Worm (Caenorhabditis elegans) whole organism, dauer: Measurements from ENCODE around the gene T05C12.15.

Experiments
- unc-62 ChIP-seq: sonication (generic microtip); optimal IDR thresholded peaks from 2 replicates; lab custom pipeline; 2017; ENCODE audit warnings: missing biosample characterization, missing genetic modification reagents, missing genetic modification characterization

The T05C12.15 gene

DNA sequence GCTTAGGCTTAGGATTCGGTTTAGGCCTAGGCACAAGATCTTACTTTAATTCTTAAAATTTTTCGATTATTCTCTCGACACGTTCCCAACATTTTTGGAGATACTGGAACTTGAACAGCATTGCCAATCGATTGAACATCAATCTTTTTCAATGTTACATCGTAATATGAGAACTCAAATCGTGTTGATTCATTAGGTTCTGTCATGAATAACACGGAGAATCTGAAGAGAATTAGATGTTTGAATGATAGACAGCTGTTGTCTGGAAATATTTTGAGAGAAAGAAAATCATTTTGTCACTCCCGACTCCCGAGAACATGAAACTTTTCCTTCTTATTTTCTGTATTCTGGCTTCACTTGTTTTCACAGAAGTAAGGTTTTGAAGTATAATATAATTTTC is at the start of gene T05C12.15:
Gene T05C12.15, plus strand, starts transcription at position 301 of the 400 bp plus-strand sequence.
- no peak for TF ChIP-seq unc-62 (GFP tag; lab: Kevin White, UChicago)

DNA sequence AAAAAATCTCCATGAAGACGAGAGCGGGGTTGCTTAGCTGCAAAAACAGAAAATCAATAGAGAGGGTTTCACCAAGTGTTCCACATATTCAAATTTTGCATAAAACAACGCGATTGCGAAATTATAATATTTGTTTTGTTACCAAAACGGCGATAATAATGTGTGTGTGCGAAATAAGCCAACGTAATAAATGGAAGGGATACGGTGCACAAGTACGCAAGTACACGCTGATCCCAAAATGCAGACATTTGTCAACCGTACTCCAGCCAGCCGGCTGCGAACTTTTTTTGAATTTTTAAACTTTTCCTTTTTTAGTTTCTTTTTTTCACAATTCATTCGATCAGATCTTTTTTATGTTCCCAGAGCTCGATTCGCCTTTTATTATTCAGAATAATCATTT is 44.5 kb upstream of the T05C12.15 start, which contains the start of gene ire-1:
Gene ire-1, minus strand, starts transcription at position 44 of the 400 bp plus-strand sequence.
- no peak for TF ChIP-seq unc-62 (GFP tag; lab: Kevin White, UChicago)

DNA sequence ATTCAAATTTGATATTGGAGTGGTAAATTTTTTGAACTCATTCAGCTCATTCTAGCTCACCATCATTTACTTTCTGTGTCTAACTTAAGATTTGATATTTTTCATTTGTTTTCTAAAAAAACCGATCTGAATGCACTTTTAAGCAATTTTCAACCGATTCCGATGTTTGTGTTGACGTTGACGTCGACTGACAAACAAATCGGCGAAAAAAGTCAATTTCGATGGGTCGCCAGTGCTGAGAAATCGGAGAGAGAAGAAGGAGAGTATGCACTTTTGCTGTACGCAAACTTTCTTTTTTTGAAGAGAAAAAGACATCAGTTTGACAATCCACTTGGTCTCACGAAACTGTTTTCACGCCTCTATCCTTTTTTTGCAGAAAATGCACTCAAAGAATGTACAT is 43.9 kb upstream of the T05C12.15 start:
- no peak for TF ChIP-seq unc-62 (GFP tag; lab: Kevin White, UChicago)

DNA sequence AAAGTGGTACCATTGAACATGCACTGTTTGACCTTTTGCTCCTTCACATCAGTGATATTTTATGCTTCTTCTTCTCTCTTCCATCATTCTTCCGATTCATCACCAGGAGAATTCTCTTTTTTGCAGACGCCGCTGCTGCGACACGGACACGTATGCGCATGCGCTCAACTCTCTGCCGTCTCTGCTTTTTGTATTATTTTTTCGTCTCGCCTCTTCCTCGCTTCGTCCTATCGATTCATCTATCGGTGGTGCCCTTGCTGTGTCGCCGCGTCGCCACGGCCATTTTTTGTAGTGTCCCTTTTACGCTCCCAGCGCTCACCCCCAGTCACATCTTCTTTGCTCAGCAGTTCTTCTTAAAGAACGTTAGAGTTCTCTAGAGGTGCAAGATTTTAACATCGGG is 43.3 kb upstream of the T05C12.15 start:
- no peak for TF ChIP-seq unc-62 (GFP tag; lab: Kevin White, UChicago)

DNA sequence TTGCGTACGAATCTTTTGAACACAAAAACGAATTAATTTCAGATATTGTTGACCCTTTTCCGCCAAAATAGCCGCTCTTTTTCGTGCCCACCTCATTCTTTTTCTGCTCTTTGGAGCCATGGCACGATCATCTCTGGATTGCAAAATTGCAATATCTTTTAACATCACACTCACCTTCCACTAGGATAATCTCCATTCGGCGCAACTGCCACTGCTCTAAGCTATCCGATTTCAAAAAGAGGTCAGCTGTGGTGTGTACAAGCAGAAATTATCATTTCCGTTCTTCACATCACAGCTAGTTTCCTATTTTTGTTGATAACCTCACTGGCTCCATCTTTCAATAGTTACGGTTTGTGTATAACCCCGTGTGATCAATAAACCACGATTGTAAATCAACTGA is 42.8 kb upstream of the T05C12.15 start:
- no peak for TF ChIP-seq unc-62 (GFP tag; lab: Kevin White, UChicago)

DNA sequence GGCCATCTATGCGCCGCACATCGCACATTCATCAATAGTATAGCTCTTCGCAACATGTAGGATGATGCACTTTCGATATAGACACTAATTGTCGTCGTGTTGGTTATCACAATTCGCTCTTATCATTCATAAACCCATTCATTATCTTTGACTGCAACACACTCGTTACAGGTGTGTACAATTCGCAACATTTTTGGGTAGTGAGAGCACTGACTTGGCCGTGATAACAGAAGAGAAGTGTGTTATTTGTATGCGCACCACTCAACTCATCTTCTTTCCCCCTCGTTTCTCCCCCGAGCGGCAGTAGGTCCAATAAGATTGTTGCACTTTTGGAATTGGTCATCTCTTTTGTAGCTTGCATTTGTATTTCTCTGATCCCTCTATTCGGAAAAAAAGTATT is 42.1 kb upstream of the T05C12.15 start:
- no peak for TF ChIP-seq unc-62 (GFP tag; lab: Kevin White, UChicago)

DNA sequence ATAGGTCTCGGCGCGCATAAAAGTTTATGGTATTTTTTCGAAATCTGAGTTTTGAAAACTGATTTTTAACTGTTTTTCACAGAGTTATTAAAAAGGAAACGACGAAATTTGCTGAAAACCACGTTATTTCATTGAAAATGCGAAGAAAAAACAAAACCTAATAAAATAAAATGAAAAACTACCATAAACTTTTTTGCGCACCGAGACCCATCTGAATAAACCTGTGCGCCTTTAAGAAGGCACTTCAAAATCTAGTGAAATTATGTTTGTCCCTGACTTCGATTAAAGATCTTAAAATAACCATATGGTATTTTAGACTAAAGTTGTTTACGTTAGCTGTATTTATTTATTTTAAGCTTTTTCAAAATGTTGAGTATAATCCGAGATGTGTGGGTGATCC is 41.6 kb upstream of the T05C12.15 start:
- TF ChIP-seq unc-62 (GFP tag; lab: Kevin White, UChicago), result no peak

DNA sequence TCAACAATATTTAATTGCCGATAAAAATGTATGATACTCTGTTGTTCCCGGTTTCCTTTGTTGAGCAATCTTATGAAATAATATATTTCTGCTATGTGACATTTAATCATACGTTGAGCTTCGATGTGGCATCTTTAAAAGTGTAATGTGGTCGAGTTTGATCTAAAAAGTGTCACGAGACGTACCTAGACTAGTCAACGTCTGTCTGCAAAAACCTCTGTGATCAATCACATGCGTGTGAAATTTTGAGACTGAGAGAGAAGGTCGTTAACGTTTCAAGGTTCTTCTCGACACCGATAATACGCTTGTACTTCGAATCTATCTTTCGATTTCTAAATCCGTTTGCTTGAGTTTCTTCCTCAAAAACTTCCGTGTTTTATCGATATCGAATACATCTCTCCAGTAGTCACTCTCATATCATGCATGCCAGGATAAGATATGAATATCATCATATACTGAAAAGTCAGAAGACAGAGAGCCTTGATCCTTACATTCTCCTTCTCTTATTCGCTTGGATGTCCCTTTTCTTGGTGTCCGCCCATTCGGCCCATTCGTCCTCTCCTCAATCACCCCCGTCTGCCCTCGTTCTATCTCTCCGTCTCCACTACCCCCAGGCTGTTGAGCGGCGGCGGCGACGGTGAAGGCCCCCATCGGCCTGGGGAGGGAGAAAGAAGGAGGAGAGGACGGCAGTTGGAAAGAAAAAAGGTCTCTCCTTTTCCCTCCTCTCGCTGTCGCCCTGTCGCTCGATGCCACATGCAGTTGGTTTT is 40.9 kb upstream of the T05C12.15 start:
- TF ChIP-seq unc-62 (GFP tag; lab: Kevin White, UChicago), result no peak

DNA sequence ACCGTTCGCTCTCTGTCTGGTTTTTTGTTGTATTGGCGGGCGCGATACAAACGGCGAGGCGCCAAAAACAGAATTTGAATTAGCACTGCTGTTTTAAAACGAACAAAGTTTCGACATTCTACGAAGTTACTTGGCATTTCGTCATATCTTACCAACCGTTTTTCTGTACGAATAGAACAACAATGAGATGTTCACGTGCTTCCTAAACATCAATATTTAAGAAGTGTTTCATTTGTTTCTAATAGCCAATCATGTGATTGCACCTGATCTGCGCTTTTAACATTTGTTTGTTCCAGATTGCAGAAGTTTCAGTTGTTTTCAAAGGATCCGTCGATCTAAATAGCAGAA is 40.4 kb upstream of the T05C12.15 start:
- TF ChIP-seq unc-62 (GFP tag; lab: Kevin White, UChicago), result no peak

DNA sequence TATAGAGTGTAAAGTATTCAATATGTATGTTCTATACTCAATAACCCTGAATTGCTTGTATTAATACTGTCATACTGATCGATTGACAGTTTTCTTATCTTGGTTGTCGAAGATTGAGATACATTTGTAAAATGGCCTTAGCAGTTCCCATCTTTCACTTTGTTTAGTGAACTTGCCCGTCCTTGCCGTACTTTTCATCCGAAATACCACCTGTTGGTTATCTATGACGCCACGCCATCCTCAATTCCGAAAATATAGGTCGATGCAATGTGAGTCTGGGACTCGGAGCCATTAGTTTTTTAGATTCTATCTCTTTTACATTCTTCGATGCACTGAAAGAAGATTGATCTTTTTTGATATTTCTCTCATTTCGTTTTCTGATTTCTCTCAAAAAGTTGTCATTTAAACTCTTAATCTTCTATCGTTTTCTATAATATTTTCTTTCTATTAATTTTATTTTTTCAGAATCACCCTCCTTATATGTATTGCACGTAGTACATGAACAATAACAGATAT is 39.8 kb upstream of the T05C12.15 start, which contains the start of gene ulp-4:
Gene ulp-4, plus strand, starts transcription at position 466 of the 516 bp plus-strand sequence.
- TF ChIP-seq unc-62 (GFP tag; lab: Kevin White, UChicago), result no peak

DNA sequence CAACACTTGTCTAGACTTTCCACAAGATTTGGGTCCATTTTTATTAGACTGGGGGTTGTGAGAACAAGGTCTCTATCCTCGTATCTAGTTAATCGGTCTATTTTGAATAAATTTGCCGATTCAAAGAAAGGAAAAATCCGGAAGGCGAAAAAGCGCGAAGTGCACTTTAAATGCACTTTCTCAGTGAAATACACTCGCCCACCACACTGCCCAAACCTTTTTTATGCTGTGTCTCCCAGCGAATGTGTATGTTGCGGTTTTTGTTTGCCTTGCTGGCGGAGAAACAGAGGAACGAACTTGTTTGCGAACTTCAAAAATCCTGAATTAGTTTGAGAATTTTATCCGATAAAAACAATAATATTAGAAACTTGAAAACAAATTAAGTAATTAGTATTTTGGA is 38.6 kb upstream of the T05C12.15 start:
- no peak for TF ChIP-seq unc-62 (GFP tag; lab: Kevin White, UChicago)

DNA sequence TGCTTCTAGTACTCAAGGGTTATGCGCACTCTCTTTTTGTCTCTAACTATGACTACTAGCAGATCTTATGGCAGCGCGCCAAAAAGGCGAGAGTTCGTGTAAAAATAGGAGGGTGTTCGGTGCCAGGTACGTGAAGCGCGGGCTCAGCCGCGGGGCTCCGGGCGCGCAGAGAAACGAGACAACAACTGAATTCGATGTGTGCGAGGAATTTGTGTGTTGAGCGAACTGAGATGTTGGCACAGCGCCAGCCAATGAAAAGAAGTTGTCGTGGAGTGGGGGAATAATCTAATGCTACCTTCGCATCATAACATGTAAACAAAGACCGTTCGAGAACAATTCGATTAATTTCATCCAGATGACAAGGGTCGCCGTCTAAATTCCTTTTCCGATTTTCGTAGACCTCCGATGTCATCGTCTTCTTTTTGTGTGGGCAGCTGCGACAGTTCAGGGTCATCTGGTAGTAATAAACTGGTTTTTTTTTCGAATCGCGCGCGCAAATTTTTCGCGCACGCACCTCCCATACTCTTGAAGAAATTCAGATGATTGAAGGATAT is 37.9 kb upstream of the T05C12.15 start:
- TF ChIP-seq unc-62 (GFP tag; lab: Kevin White, UChicago), result no peak

DNA sequence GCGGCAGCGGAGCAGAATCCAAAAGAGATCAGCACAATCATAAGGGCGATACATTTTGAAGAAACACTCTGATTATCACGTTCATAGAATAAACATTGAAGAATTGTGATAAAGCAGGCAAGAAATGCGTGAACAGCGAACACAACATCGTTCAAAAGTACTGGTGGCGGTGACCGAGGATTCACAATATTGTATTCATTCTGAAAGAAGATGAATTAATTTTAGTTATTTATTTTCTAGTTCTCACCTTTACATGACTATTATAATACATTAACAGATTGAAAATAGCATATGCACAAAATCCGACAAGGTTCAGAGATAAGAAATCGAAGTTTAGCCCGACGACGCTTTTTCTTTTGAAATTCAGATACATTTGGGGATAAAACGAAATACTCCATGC is 33.4 kb upstream of the T05C12.15 start:
- TF ChIP-seq unc-62 (GFP tag; lab: Kevin White, UChicago), result no peak

DNA sequence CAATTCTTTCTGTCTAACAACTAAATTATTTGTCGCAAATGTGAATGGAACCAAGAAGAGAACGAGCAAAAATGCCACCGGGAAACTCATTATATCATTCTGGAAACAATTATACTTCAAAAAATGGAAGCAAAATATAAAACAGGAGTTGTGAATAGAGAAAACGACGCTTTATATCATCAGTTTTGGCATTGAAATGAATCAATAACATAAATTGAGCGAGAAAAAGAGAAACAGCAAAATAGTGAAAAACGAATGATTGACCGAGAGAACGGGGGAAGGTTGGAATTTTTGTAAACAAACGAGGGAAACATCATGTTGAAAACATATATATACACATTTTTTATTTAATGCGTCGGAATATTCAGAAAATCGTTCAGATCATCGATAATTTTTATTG is 32.6 kb upstream of the T05C12.15 start, which contains the start of gene ctns-1:
Gene ctns-1, minus strand, starts transcription at position 101 of the 400 bp plus-strand sequence.
- TF ChIP-seq unc-62 (GFP tag; lab: Kevin White, UChicago), result no peak

DNA sequence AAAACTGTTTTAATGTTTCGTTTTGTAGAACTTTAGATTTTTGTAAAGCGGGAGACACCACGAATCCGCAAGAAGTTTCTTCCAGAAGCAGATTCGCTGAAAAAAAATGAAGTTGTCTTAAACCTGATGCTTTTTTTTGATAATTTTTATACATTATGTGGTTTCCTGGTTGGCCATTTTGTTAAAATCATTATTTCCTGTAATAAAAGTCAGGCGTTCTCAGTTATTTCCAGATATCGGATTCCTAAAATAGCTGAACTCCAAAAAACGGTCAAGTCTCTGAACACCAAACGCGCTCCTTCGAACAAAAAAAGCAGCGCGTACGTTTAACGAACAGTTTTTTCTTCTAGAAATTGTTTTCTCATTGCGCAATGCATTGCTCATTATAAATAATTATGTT is 32.0 kb upstream of the T05C12.15 start:
- TF ChIP-seq unc-62 (GFP tag; lab: Kevin White, UChicago), result no peak

DNA sequence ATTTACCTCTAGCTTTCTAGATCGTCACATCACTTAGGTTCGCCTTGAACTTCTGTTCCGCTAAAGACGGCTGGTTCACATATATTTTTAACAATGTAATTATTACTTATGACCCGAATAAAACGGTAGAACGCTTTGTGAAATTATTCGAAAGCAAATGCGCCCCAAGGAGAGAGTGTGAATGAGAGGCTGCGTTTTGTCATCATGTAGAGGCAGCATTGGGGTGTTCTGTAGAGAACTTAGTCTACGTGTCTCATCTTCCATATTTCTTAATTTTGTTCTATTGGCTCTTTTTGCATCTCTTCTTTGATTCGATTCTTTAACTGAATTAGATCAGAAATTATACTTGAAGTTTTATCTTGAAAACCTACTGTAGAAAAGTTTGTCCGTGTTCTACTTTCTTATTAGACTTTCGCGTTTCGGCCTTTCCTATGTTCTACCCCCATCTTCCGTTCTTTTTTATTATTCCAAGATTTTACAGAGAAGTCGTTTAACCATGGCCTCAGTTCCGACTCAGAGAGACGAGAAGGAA is 31.3 kb upstream of the T05C12.15 start, which contains the start of gene cdc-48.2:
Gene cdc-48.2, plus strand, starts transcription at position 482 of the 532 bp plus-strand sequence.
- no peak for TF ChIP-seq unc-62 (GFP tag; lab: Kevin White, UChicago)
